Worm (Caenorhabditis elegans) whole organism, L4 larva: ENCODE data around the gene W03H9.1.

Experiments
- T26A8.4 ChIP-seq: fragments of 200-800 bp; sonication (Bioruptor generic); IDR thresholded peaks from 2 replicates; pipeline ENCODE4 v1.3.6; 2022; ENCODE audit warnings: missing genetic modification characterization, missing compliant biosample characterization
- ctbp-1 ChIP-seq: fragments of 200-800 bp; sonication (Bioruptor generic); IDR thresholded peaks from 2 replicates; pipeline ENCODE4 v1.3.6; 2022; ENCODE audit warnings: missing genetic modification reagents, missing genetic modification characterization, missing compliant biosample characterization
- duxl-1 ChIP-seq: sonication (generic microtip); optimal IDR thresholded peaks from 2 replicates; lab custom pipeline; 2016; ENCODE audit warnings: mild to moderate bottlenecking, missing genetic modification characterization, moderate library complexity, missing compliant biosample characterization; ENCODE audit not compliant: poor library complexity
- fkh-10 ChIP-seq: fragments of 150-350 bp; optimal IDR thresholded peaks from 2 replicates; lab custom pipeline; 2014; ENCODE audit warnings: missing biosample characterization, missing genetic modification reagents, missing genetic modification characterization
- hlh-30 ChIP-seq: sonication (generic microtip); optimal IDR thresholded peaks from 2 replicates; lab custom pipeline; 2017; ENCODE audit warnings: antibody characterized with exemption, mild to moderate bottlenecking, missing genetic modification characterization, missing compliant biosample characterization; ENCODE audit not compliant: insufficient read depth
- lin-38 ChIP-seq: fragments of 200-800 bp; sonication (Bioruptor generic); IDR thresholded peaks from 2 replicates; pipeline ENCODE4 v1.3.6; 2022; ENCODE audit warnings: missing genetic modification reagents, missing genetic modification characterization, missing compliant biosample characterization
- lin-39 ChIP-seq: fragments of 150-350 bp; optimal IDR thresholded peaks from 2 replicates; lab custom pipeline; 2014; ENCODE audit warnings: missing biosample characterization, missing genetic modification reagents, missing genetic modification characterization
- nhr-76 ChIP-seq: fragments of 150-350 bp; optimal IDR thresholded peaks from 2 replicates; lab custom pipeline; 2014; ENCODE audit warnings: missing biosample characterization, missing genetic modification characterization
- nhr-77 ChIP-seq: fragments of 150-350 bp; optimal IDR thresholded peaks from 2 replicates; lab custom pipeline; 2014; ENCODE audit warnings: missing biosample characterization, missing genetic modification characterization
- skn-1 ChIP-seq: fragments of 150-350 bp; optimal IDR thresholded peaks from 2 replicates; lab custom pipeline; 2014; ENCODE audit warnings: missing biosample characterization, missing genetic modification characterization
- unc-130 ChIP-seq: sonication (generic microtip); optimal IDR thresholded peaks from 2 replicates; lab custom pipeline; 2016; ENCODE audit warnings: missing genetic modification reagents, missing genetic modification characterization, missing compliant biosample characterization
- unc-39 ChIP-seq: sonication (generic microtip); optimal IDR thresholded peaks from 2 replicates; lab custom pipeline; 2017; ENCODE audit warnings: missing biosample characterization, missing genetic modification characterization
- zag-1 ChIP-seq: fragments of 150-350 bp; optimal IDR thresholded peaks from 2 replicates; lab custom pipeline; 2014; ENCODE audit warnings: missing biosample characterization, missing genetic modification characterization
- ztf-11 ChIP-seq: fragments of 150-350 bp; optimal IDR thresholded peaks from 2 replicates; lab custom pipeline; 2014; ENCODE audit warnings: missing biosample characterization, missing genetic modification characterization

ce11 chrII:14186937-14187336 lies 37.0 kb upstream of the W03H9.1 start:
- TF ChIP-seq T26A8.4 (GFP tag; lab: Robert Waterston, UW) (no peak), lin-38 (GFP tag; lab: Robert Waterston, UW) (no peak), fkh-10 (GFP tag; lab: Kevin White, UChicago) (no peak), ztf-11 (no peak), nhr-77 (tag; lab: Kevin White, UChicago) (no peak), unc-39 (tag; lab: Kevin White, UChicago) (no peak), hlh-30 (tag; lab: Kevin White, UChicago) (no peak), skn-1 (tag; lab: Kevin White, UChicago) (no peak), lin-39 (no peak), zag-1 (tag; lab: Kevin White, UChicago) (no peak), duxl-1 (tag; lab: Kevin White, UChicago) (no peak), ctbp-1 (GFP tag; lab: Robert Waterston, UW) (no peak), unc-130 (GFP tag; lab: Kevin White, UChicago) (no peak), nhr-76 (tag; lab: Kevin White, UChicago) (no peak)
